Fruit fly (Drosophila melanogaster) whole organism, prepupa: Measurements from ENCODE around the gene hale.

Experiments
- CG10631 ChIP-seq: fragments of 200-800 bp; sonication (Bioruptor generic); optimal IDR thresholded peaks from 2 replicates; lab custom pipeline; 2016; ENCODE audit warnings: missing biosample characterization, missing genetic modification characterization
- CG31627 ChIP-seq: fragments of 200-800 bp; sonication (Bioruptor generic); optimal IDR thresholded peaks from 3 replicates; lab custom pipeline; 2016; ENCODE audit warnings: missing biosample characterization, missing genetic modification characterization
- CG32006 ChIP-seq: fragments of 200-800 bp; sonication (Bioruptor generic); optimal IDR thresholded peaks from 3 replicates; lab custom pipeline; 2017; ENCODE audit warnings: missing biosample characterization, mild to moderate bottlenecking, missing genetic modification characterization
- CG4318 ChIP-seq: fragments of 200-800 bp; sonication (Bioruptor generic); optimal IDR thresholded peaks from 3 replicates; lab custom pipeline; 2017; ENCODE audit warnings: missing biosample characterization, mild to moderate bottlenecking, missing genetic modification characterization
- CG6808 ChIP-seq: fragments of 200-800 bp; sonication (Bioruptor generic); optimal IDR thresholded peaks from 3 replicates; lab custom pipeline; 2017; ENCODE audit warnings: missing biosample characterization, missing genetic modification characterization, mild to moderate bottlenecking, moderate library complexity, missing genetic modification reagents
- Eip75B ChIP-seq: fragments of 200-800 bp; sonication (Bioruptor generic); optimal IDR thresholded peaks from 3 replicates; lab custom pipeline; 2016; ENCODE audit warnings: missing biosample characterization, missing genetic modification characterization
- OdsH ChIP-seq: fragments of 200-800 bp; sonication (Bioruptor generic); optimal IDR thresholded peaks from 3 replicates; lab custom pipeline; 2016; ENCODE audit warnings: missing biosample characterization, missing genetic modification characterization
- Sox102F ChIP-seq: fragments of 200-800 bp; sonication (Bioruptor generic); optimal IDR thresholded peaks from 2 replicates; lab custom pipeline; 2016; ENCODE audit warnings: missing biosample characterization, mild to moderate bottlenecking, missing genetic modification characterization
- Sox15 ChIP-seq: fragments of 200-800 bp; sonication (Bioruptor generic); optimal IDR thresholded peaks from 3 replicates; lab custom pipeline; 2016; ENCODE audit warnings: missing biosample characterization, missing genetic modification characterization
- dsx ChIP-seq: fragments of 200-800 bp; optimal IDR thresholded peaks from 3 replicates; lab custom pipeline; 2019; ENCODE audit warnings: missing biosample characterization, mild to moderate bottlenecking, missing genetic modification characterization, moderate library complexity; ENCODE audit not compliant: poor library complexity, severe bottlenecking
- fd85E ChIP-seq: fragments of 200-800 bp; sonication (Bioruptor generic); optimal IDR thresholded peaks from 3 replicates; lab custom pipeline; 2016; ENCODE audit warnings: missing biosample characterization, missing genetic modification characterization
- net ChIP-seq: fragments of 200-800 bp; sonication (Bioruptor generic); optimal IDR thresholded peaks from 3 replicates; lab custom pipeline; 2016; ENCODE audit warnings: missing biosample characterization, missing genetic modification characterization
- salr ChIP-seq, 2 experiments: fragments of 200-800 bp; sonication (Bioruptor generic); optimal IDR thresholded peaks; 3 replicates each; lab custom pipeline; 2016 to 2018; ENCODE audit warnings: missing biosample characterization in 2 of 2, missing genetic modification characterization in 2 of 2, mild to moderate bottlenecking in 1 of 2
- ss ChIP-seq, 2 experiments: fragments of 200-800 bp; sonication (Bioruptor generic); optimal IDR thresholded peaks; 2 replicates in 1 of 2; 3 replicates in 1 of 2; lab custom pipeline; 2017 to 2018; ENCODE audit warnings: mild to moderate bottlenecking in 2 of 2, missing biosample characterization in 2 of 2, missing genetic modification characterization in 2 of 2, moderate library complexity in 1 of 2

DNA sequence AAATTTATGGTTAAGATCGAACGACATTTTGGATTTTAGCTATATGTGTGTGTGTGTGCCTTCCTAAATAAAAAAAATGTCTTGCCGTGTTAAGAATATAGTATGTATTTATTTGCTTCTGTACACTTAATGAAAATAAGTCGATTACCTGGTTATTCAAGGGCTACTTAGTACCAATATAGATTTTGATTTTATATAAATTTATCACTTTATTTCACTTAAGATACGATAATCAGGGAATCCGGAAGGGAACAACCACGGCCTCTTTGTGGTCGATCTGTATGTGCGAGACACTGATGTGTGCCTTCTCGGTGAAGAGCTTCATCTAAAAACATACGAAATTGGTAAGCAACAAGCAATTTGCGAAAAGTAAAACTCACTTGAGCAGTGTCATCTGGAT lies 42.1 kb upstream of the hale start, which contains the start of gene CG14183:
- no peak for TF ChIP-seq dsx (GFP tag; lab: Kevin White, UChicago)
- TF ChIP-seq fd85E, result no peak
- TF ChIP-seq CG4318 (GFP tag; lab: Kevin White, UChicago), result no peak
- no peak for TF ChIP-seq CG31627 (GFP tag; lab: Kevin White, UChicago)
- no peak for TF ChIP-seq net (GFP tag; lab: Kevin White, UChicago)
- no peak for TF ChIP-seq Eip75B (GFP tag; lab: Kevin White, UChicago)
- TF ChIP-seq CG6808 (GFP tag; lab: Kevin White, UChicago), result no peak
- TF ChIP-seq OdsH (GFP tag; lab: Kevin White, UChicago), result no peak
- no peak for TF ChIP-seq ss (GFP tag; optimal IDR thresholded peaks at IDR 0.05; lab: Kevin White, UChicago)
- no peak for TF ChIP-seq CG10631
- TF ChIP-seq salr (GFP tag; optimal IDR thresholded peaks at IDR 0.05; lab: Kevin White, UChicago), result no peak
- TF ChIP-seq Sox15, result no peak
- no peak for TF ChIP-seq Sox102F (GFP tag; lab: Kevin White, UChicago)
- TF ChIP-seq CG32006, result no peak
